Worm (Caenorhabditis elegans): ENCODE measurements around the gene xrn-1.

- TF ChIP-seq mep-1 (tag; optimal IDR thresholded peaks at IDR 0.05) (no peak), lir-3 (tag; optimal IDR thresholded peaks at IDR 0.05) (no peak), nhr-6 (tag; optimal IDR thresholded peaks at IDR 0.05) (no peak), ama-1 (optimal IDR thresholded peaks at IDR 0.05) (no peak), tra-1 (GFP tag; IDR thresholded peaks at IDR 0.05) (no peak), fkh-10 (GFP tag; optimal IDR thresholded peaks at IDR 0.05) (no peak), ZK546.5 (tag; optimal IDR thresholded peaks at IDR 0.05) (no peak), nhr-48 (tag; optimal IDR thresholded peaks at IDR 0.05) (no peak), snpc-4 (tag; optimal IDR thresholded peaks at IDR 0.05) (no peak), aly-2 (tag; optimal IDR thresholded peaks at IDR 0.05) (no peak), spr-3 (GFP tag; optimal IDR thresholded peaks at IDR 0.05) (no peak), nhr-76 (tag; optimal IDR thresholded peaks at IDR 0.05) (no peak), pqm-1 (tag; optimal IDR thresholded peaks at IDR 0.05) (no peak)
Observed at ce11 chrII:14137538-14137937, 68.8 kb downstream of the xrn-1 start, which contains the start of gene K09E4.1.

Measured in whole organism, L4 larva.